Worm (Caenorhabditis elegans) whole organism, L1 larva: ENCODE measurements around the gene C02G6.3.

Source experiments
- C04F5.9 ChIP-seq: sonication (generic microtip); optimal IDR thresholded peaks from 2 replicates; lab custom pipeline; 2016; ENCODE audit warnings: missing genetic modification characterization, missing compliant biosample characterization
- C34B4.2 ChIP-seq: sonication (generic microtip); optimal IDR thresholded peaks from 2 replicates; lab custom pipeline; 2017; ENCODE audit warnings: mild to moderate bottlenecking, missing genetic modification characterization, missing compliant biosample characterization
- aha-1 ChIP-seq: fragments of 150-350 bp; optimal IDR thresholded peaks from 2 replicates; lab custom pipeline; 2014; ENCODE audit warnings: missing biosample characterization, missing genetic modification characterization
- alr-1 ChIP-seq: fragments of 200-800 bp; sonication (Bioruptor generic); optimal IDR thresholded peaks from 2 replicates; lab custom pipeline; 2018; ENCODE audit warnings: borderline replicate concordance, mild to moderate bottlenecking, missing genetic modification characterization, missing compliant biosample characterization
- ama-1 ChIP-seq: fragments of 150-350 bp; optimal IDR thresholded peaks from 2 replicates; lab custom pipeline; 2014
- blmp-1 ChIP-seq: fragments of 150-350 bp; optimal IDR thresholded peaks from 2 replicates; lab custom pipeline; 2014; ENCODE audit warnings: missing biosample characterization, missing genetic modification characterization
- ceh-63 ChIP-seq: fragments of 200-800 bp; sonication (Bioruptor generic); optimal IDR thresholded peaks from 2 replicates; lab custom pipeline; 2018; ENCODE audit warnings: mild to moderate bottlenecking, missing genetic modification characterization, missing compliant biosample characterization
- ceh-82 ChIP-seq, 3 experiments: fragments of 150-350 bp in 1 of 3; sonication (generic microtip) in 2 of 3; optimal IDR thresholded peaks; 2 replicates each; lab custom pipeline; 2014 to 2017; ENCODE audit warnings: missing biosample characterization in 3 of 3, missing genetic modification characterization in 3 of 3
- ceh-88 ChIP-seq: fragments of 200-800 bp; sonication (Bioruptor generic); IDR thresholded peaks from 2 replicates; pipeline ENCODE4 v1.3.6; 2022; ENCODE audit warnings: missing genetic modification characterization, missing compliant biosample characterization
- ceh-90 ChIP-seq: sonication (generic microtip); optimal IDR thresholded peaks from 2 replicates; lab custom pipeline; 2016; ENCODE audit warnings: missing genetic modification characterization, missing compliant biosample characterization
- ces-1 ChIP-seq: fragments of 150-350 bp; optimal IDR thresholded peaks from 2 replicates; lab custom pipeline; 2014; ENCODE audit warnings: missing biosample characterization, missing genetic modification reagents, missing genetic modification characterization
- efl-1 ChIP-seq, 4 experiments: fragments of 150-350 bp; optimal IDR thresholded peaks in 3 of 4; peaks in 1 of 4; 1 replicate in 1 of 4; 2 replicates in 3 of 4; lab custom pipeline; 2014; ENCODE audit warnings: missing biosample characterization in 2 of 4, missing genetic modification characterization in 2 of 4, missing genetic modification reagents in 2 of 4
- efl-3 ChIP-seq: fragments of 200-800 bp; sonication (Bioruptor generic); optimal IDR thresholded peaks from 2 replicates; lab custom pipeline; 2018; ENCODE audit warnings: mild to moderate bottlenecking, missing genetic modification characterization, missing compliant biosample characterization
- egl-13 ChIP-seq: sonication (generic microtip); optimal IDR thresholded peaks from 2 replicates; lab custom pipeline; 2016; ENCODE audit warnings: missing genotype, missing genetic modification reagents, missing genetic modification characterization, missing compliant biosample characterization
- egl-27 ChIP-seq, 2 experiments: fragments of 150-350 bp in 1 of 2; sonication (generic microtip); optimal IDR thresholded peaks; 3 replicates each; lab custom pipeline; 2017 to 2018; ENCODE audit warnings: missing biosample characterization in 2 of 2, missing genetic modification characterization in 2 of 2, missing genetic modification reagents in 2 of 2
- fkh-4 ChIP-seq: sonication (generic microtip); optimal IDR thresholded peaks from 2 replicates; lab custom pipeline; 2016; ENCODE audit warnings: missing compliant biosample characterization, missing genetic modification characterization, borderline replicate concordance
- fkh-8 ChIP-seq: sonication (generic microtip); optimal IDR thresholded peaks from 2 replicates; lab custom pipeline; 2016; ENCODE audit warnings: mild to moderate bottlenecking, missing genetic modification characterization, missing compliant biosample characterization
- fos-1 ChIP-seq: fragments of 150-350 bp; optimal IDR thresholded peaks from 2 replicates; lab custom pipeline; 2014; ENCODE audit warnings: missing biosample characterization, missing genetic modification characterization
- grh-1 ChIP-seq: fragments of 200-800 bp; sonication (Bioruptor generic); IDR thresholded peaks from 2 replicates; pipeline ENCODE4 v1.3.6; 2022; ENCODE audit warnings: missing genetic modification reagents, missing genetic modification characterization, missing compliant biosample characterization
- hlh-17 ChIP-seq: fragments of 200-800 bp; sonication (Bioruptor generic); optimal IDR thresholded peaks from 2 replicates; lab custom pipeline; 2018; ENCODE audit warnings: missing genetic modification characterization, mild to moderate bottlenecking, missing compliant biosample characterization, moderate library complexity, borderline replicate concordance
- hlh-4 ChIP-seq: sonication (generic microtip); optimal IDR thresholded peaks from 2 replicates; lab custom pipeline; 2016; ENCODE audit warnings: mild to moderate bottlenecking, missing genetic modification characterization, missing compliant biosample characterization
- hpl-2 ChIP-seq: fragments of 150-350 bp; optimal IDR thresholded peaks from 2 replicates; lab custom pipeline; 2014; ENCODE audit warnings: missing biosample characterization, missing genetic modification reagents, missing genetic modification characterization
- irx-1 ChIP-seq: sonication (generic microtip); optimal IDR thresholded peaks from 2 replicates; lab custom pipeline; 2016; ENCODE audit warnings: missing genetic modification characterization, missing compliant biosample characterization
- isw-1 ChIP-seq: fragments of 200-800 bp; sonication (Bioruptor generic); IDR thresholded peaks from 2 replicates; pipeline ENCODE4 v1.3.6; 2022; ENCODE audit warnings: missing genetic modification characterization, missing compliant biosample characterization
- jun-1 ChIP-seq: fragments of 150-350 bp; optimal IDR thresholded peaks from 2 replicates; lab custom pipeline; 2014; ENCODE audit warnings: missing biosample characterization, missing genetic modification reagents, missing genetic modification characterization
- lin-13 ChIP-seq: fragments of 150-350 bp; optimal IDR thresholded peaks from 2 replicates; lab custom pipeline; 2014; ENCODE audit warnings: missing biosample characterization, missing genetic modification reagents, missing genetic modification characterization
- lin-15B ChIP-seq: fragments of 150-350 bp; sonication (generic microtip); optimal IDR thresholded peaks from 3 replicates; lab custom pipeline; 2014; ENCODE audit warnings: missing biosample characterization, missing genetic modification characterization
- lin-35 ChIP-seq, 2 experiments: fragments of 150-350 bp; optimal IDR thresholded peaks; 2 replicates each; lab custom pipeline; 2014; ENCODE audit warnings: missing biosample characterization in 2 of 2, missing genetic modification characterization in 2 of 2, missing genetic modification reagents in 2 of 2
- lir-3 ChIP-seq: sonication (generic microtip); optimal IDR thresholded peaks from 2 replicates; lab custom pipeline; 2016; ENCODE audit warnings: mild to moderate bottlenecking, missing genetic modification characterization, moderate library complexity, missing compliant biosample characterization; ENCODE audit not compliant: poor library complexity
- lsy-2 ChIP-seq, 2 experiments: fragments of 150-350 bp; optimal IDR thresholded peaks; 2 replicates each; lab custom pipeline; 2014; ENCODE audit warnings: missing biosample characterization in 2 of 2, missing genetic modification characterization in 2 of 2
- mab-9 ChIP-seq: fragments of 200-800 bp; sonication (Bioruptor generic); IDR thresholded peaks from 2 replicates; pipeline ENCODE4 v1.3.6; 2022; ENCODE audit warnings: missing genetic modification reagents, missing genetic modification characterization, missing compliant biosample characterization
- mef-2 ChIP-seq: fragments of 150-350 bp; optimal IDR thresholded peaks from 2 replicates; lab custom pipeline; 2014; ENCODE audit warnings: missing biosample characterization, missing genetic modification characterization
- mep-1 ChIP-seq: fragments of 150-350 bp; optimal IDR thresholded peaks from 2 replicates; lab custom pipeline; 2014; ENCODE audit warnings: missing biosample characterization, missing genetic modification characterization
- nhr-11 ChIP-seq: fragments of 150-350 bp; optimal IDR thresholded peaks from 2 replicates; lab custom pipeline; 2014; ENCODE audit warnings: missing biosample characterization, missing genetic modification characterization
- nhr-237 ChIP-seq: fragments of 150-350 bp; optimal IDR thresholded peaks from 2 replicates; lab custom pipeline; 2014; ENCODE audit warnings: missing biosample characterization, missing genetic modification characterization
- nhr-28 ChIP-seq: fragments of 150-350 bp; optimal IDR thresholded peaks from 2 replicates; lab custom pipeline; 2014; ENCODE audit warnings: missing biosample characterization, missing genetic modification characterization
- nhr-71 ChIP-seq: sonication (generic microtip); optimal IDR thresholded peaks from 2 replicates; lab custom pipeline; 2016; ENCODE audit warnings: mild to moderate bottlenecking, missing genetic modification characterization, moderate library complexity, missing compliant biosample characterization
- nhr-77 ChIP-seq: fragments of 150-350 bp; optimal IDR thresholded peaks from 2 replicates; lab custom pipeline; 2014; ENCODE audit warnings: missing biosample characterization, missing genetic modification characterization
- nhr-90 ChIP-seq: sonication (generic microtip); optimal IDR thresholded peaks from 2 replicates; lab custom pipeline; 2016; ENCODE audit warnings: mild to moderate bottlenecking, missing genetic modification characterization, missing compliant biosample characterization; ENCODE audit not compliant: poor library complexity
- pqm-1 ChIP-seq: sonication (generic microtip); optimal IDR thresholded peaks from 3 replicates; lab custom pipeline; 2017; ENCODE audit warnings: missing biosample characterization, missing genetic modification characterization
- snpc-4 ChIP-seq: fragments of 150-350 bp; optimal IDR thresholded peaks from 2 replicates; lab custom pipeline; 2014; ENCODE audit warnings: missing biosample characterization, missing genetic modification characterization
- snu-23 ChIP-seq: sonication (generic microtip); optimal IDR thresholded peaks from 2 replicates; lab custom pipeline; 2016; ENCODE audit warnings: missing genetic modification characterization, missing compliant biosample characterization
- sptf-1 ChIP-seq: fragments of 150-350 bp; optimal IDR thresholded peaks from 2 replicates; lab custom pipeline; 2014; ENCODE audit warnings: missing biosample characterization, missing genetic modification characterization
- sup-37 ChIP-seq: fragments of 200-800 bp; sonication (Bioruptor generic); optimal IDR thresholded peaks from 2 replicates; lab custom pipeline; 2018; ENCODE audit warnings: mild to moderate bottlenecking, missing genetic modification characterization, missing compliant biosample characterization
- tbx-2 ChIP-seq: sonication (generic microtip); optimal IDR thresholded peaks from 2 replicates; lab custom pipeline; 2016; ENCODE audit warnings: missing genetic modification characterization, missing compliant biosample characterization
- tlp-1 ChIP-seq: fragments of 150-350 bp; optimal IDR thresholded peaks from 2 replicates; lab custom pipeline; 2014; ENCODE audit warnings: missing biosample characterization, missing genetic modification characterization
- unc-30 ChIP-seq: sonication (generic microtip); optimal IDR thresholded peaks from 2 replicates; lab custom pipeline; 2017; ENCODE audit warnings: missing biosample characterization, missing genetic modification characterization
- unc-62 ChIP-seq: fragments of 150-350 bp; optimal IDR thresholded peaks from 2 replicates; lab custom pipeline; 2014; ENCODE audit warnings: missing biosample characterization, missing genetic modification reagents, missing genetic modification characterization
- unc-86 ChIP-seq: sonication (generic microtip); optimal IDR thresholded peaks from 2 replicates; lab custom pipeline; 2016; ENCODE audit warnings: missing genetic modification characterization, missing compliant biosample characterization
- unc-98 ChIP-seq: fragments of 200-800 bp; sonication (Bioruptor generic); IDR thresholded peaks from 2 replicates; pipeline ENCODE4 v1.3.6; 2022; ENCODE audit warnings: missing genetic modification characterization, missing compliant biosample characterization
- xbp-1 ChIP-seq: sonication (generic microtip); optimal IDR thresholded peaks from 2 replicates; lab custom pipeline; 2016; ENCODE audit warnings: missing genetic modification characterization, missing compliant biosample characterization
- zag-1 ChIP-seq: fragments of 150-350 bp; optimal IDR thresholded peaks from 2 replicates; lab custom pipeline; 2014; ENCODE audit warnings: missing biosample characterization, missing genetic modification characterization
- ztf-11 ChIP-seq, 2 experiments: sonication (generic microtip); optimal IDR thresholded peaks; 2 replicates each; lab custom pipeline; 2016 to 2017; ENCODE audit warnings: missing genetic modification characterization in 2 of 2, missing biosample characterization in 1 of 2, missing compliant biosample characterization in 1 of 2

The C02G6.3 gene

DNA sequence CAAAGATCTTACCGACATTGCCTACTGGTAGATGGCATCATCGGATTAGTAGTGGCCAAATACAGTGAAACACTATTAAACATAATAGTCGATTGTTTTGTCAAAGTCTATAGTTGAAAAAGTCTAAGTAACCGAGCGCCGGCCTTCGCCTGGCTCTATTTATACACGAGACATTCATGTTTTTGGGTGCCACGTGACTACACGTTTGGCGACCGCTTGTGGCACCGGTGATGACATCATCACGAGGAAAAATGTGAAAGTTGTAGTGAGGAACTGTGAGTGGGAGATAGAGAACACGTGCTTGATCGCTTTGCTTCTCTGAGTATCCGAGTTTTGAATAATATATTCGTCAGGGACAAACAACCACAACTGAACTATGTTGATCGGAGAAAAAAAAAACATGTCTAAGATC lies 35.8 kb upstream of the C02G6.3 start:
- no peak for TF ChIP-seq nhr-237 (tag; lab: Kevin White, UChicago)
- TF ChIP-seq C34B4.2 (tag; lab: Kevin White, UChicago) = no peak
- peak; percentile 97 for TF ChIP-seq nhr-71 (tag; lab: Kevin White, UChicago)
- no peak for TF ChIP-seq sptf-1 (tag; lab: Kevin White, UChicago)
- TF ChIP-seq unc-86 (tag; lab: Kevin White, UChicago) = no peak
- TF ChIP-seq lsy-2 (tag; optimal IDR thresholded peaks at IDR 0.05; lab: Kevin White, UChicago) = peak; percentile 56 to 77
- TF ChIP-seq zag-1 = no peak
- TF ChIP-seq isw-1 (GFP tag; lab: Robert Waterston, UW) = no peak
- no peak for TF ChIP-seq mef-2 (tag; lab: Kevin White, UChicago)
- TF ChIP-seq nhr-77 (tag; lab: Kevin White, UChicago) = no peak
- peak; percentile 86 for TF ChIP-seq lir-3 (tag; lab: Kevin White, UChicago)
- no peak for TF ChIP-seq tlp-1 (tag; lab: Kevin White, UChicago)
- TF ChIP-seq lin-35 (GFP tag; optimal IDR thresholded peaks at IDR 0.05; lab: Kevin White, UChicago) = peak; percentile 52 to 89
- peak; percentile 63 for TF ChIP-seq mab-9 (GFP tag; lab: Robert Waterston, UW)
- TF ChIP-seq egl-27 (tag; optimal IDR thresholded peaks at IDR 0.05; lab: Kevin White, UChicago) = no peak
- TF ChIP-seq mep-1 = peak; percentile 78
- no peak for TF ChIP-seq hlh-17 (GFP tag; lab: Kevin White, UChicago)
- no peak for TF ChIP-seq ceh-90 (tag; lab: Kevin White, UChicago)
- no peak for TF ChIP-seq unc-98 (GFP tag; lab: Robert Waterston, UW)
- TF ChIP-seq lin-15B (tag; lab: Kevin White, UChicago) = no peak
- TF ChIP-seq fkh-8 = no peak
- no peak for TF ChIP-seq fos-1
- TF ChIP-seq blmp-1 (tag; lab: Kevin White, UChicago) = peak; percentile 92
- no peak for TF ChIP-seq ces-1 (GFP tag; lab: Kevin White, UChicago)
- peak; percentile 44 for TF ChIP-seq nhr-11 (tag; lab: Kevin White, UChicago)
- no peak for TF ChIP-seq fkh-4 (tag; lab: Kevin White, UChicago)
- TF ChIP-seq xbp-1 (tag; lab: Kevin White, UChicago) = peak; percentile 78
- peak; percentile 61 for TF ChIP-seq lin-13
- TF ChIP-seq nhr-90 (tag; lab: Kevin White, UChicago) = peak; percentile 82
- TF ChIP-seq hlh-4 (tag; lab: Kevin White, UChicago) = no peak
- TF ChIP-seq efl-3 (GFP tag; lab: Kevin White, UChicago) = no peak
- TF ChIP-seq nhr-28 (tag; lab: Kevin White, UChicago) = no peak
- no peak for TF ChIP-seq alr-1
- peak; percentile 79 for TF ChIP-seq grh-1
- TF ChIP-seq pqm-1 (tag; lab: Kevin White, UChicago) = no peak
- peak; percentile 66 for TF ChIP-seq C04F5.9 (tag; lab: Kevin White, UChicago)
- TF ChIP-seq egl-13 = no peak
- TF ChIP-seq unc-30 (tag; lab: Kevin White, UChicago) = no peak
- TF ChIP-seq snpc-4 (tag; lab: Kevin White, UChicago) = peak; percentile 68
- peak; percentile 55 for TF ChIP-seq hpl-2 (GFP tag; lab: Kevin White, UChicago)
- peak; percentile 81 for TF ChIP-seq tbx-2
- TF ChIP-seq ama-1 (lab: Kevin White, UChicago) = peak; percentile 66
- peak; percentile 78 for TF ChIP-seq irx-1 (tag; lab: Kevin White, UChicago)
- TF ChIP-seq jun-1 = peak; percentile 46
- TF ChIP-seq efl-1 (optimal IDR thresholded peaks at IDR 0.05; lab: Kevin White, UChicago) = peak; percentile 30 to 34
- TF ChIP-seq efl-1 (GFP tag; optimal IDR thresholded peaks at IDR 0.05 in 1 of 2; lab: Kevin White, UChicago) = peak; percentile 41 to 97
- TF ChIP-seq snu-23 = peak; percentile 91
- TF ChIP-seq sup-37 (GFP tag; lab: Kevin White, UChicago) = no peak
- no peak for TF ChIP-seq ceh-63 (GFP tag; lab: Kevin White, UChicago)
- TF ChIP-seq unc-62 (GFP tag; lab: Kevin White, UChicago) = no peak
- no peak; the same call in 1 of the 2 replicates for TF ChIP-seq ceh-88 (GFP tag; lab: Robert Waterston, UW)
- TF ChIP-seq ceh-82 (tag; optimal IDR thresholded peaks at IDR 0.05; lab: Kevin White, UChicago) = no peak
- peak in 1 of 2 experiments; percentile 2 for TF ChIP-seq ztf-11 (tag; optimal IDR thresholded peaks at IDR 0.05; lab: Kevin White, UChicago)
- TF ChIP-seq aha-1 = no peak
